Worm (Caenorhabditis elegans) whole organism, L2 larva: ENCODE data around the gene clec-196.
A peak's percentile ranks its signal among the peaks of the same experiment; 100 is the strongest.

Experiments
- C34F6.9 ChIP-seq: fragments of 150-350 bp; optimal IDR thresholded peaks from 2 replicates; lab custom pipeline; 2014; ENCODE audit warnings: missing biosample characterization, missing genetic modification characterization
- F13H6.1 ChIP-seq: sonication (generic microtip); optimal IDR thresholded peaks from 2 replicates; lab custom pipeline; 2016; ENCODE audit warnings: missing genetic modification characterization, missing compliant biosample characterization
- Y55F3AM.14 ChIP-seq: fragments of 200-800 bp; sonication (Bioruptor generic); optimal IDR thresholded peaks from 2 replicates; lab custom pipeline; 2018; ENCODE audit warnings: mild to moderate bottlenecking, missing genetic modification characterization, missing compliant biosample characterization
- alr-1 ChIP-seq: fragments of 150-350 bp; optimal IDR thresholded peaks from 2 replicates; lab custom pipeline; 2014; ENCODE audit warnings: missing biosample characterization, missing genetic modification characterization
- ama-1 ChIP-seq: fragments of 150-350 bp; optimal IDR thresholded peaks from 2 replicates; lab custom pipeline; 2018; ENCODE audit warnings: inconsistent platforms
- blmp-1 ChIP-seq: sonication (generic microtip); optimal IDR thresholded peaks from 2 replicates; lab custom pipeline; 2017; ENCODE audit warnings: missing genetic modification characterization, mild to moderate bottlenecking, missing compliant biosample characterization, antibody characterized with exemption, moderate library complexity; ENCODE audit not compliant: insufficient read depth
- crh-2 ChIP-seq: sonication (generic microtip); optimal IDR thresholded peaks from 2 replicates; lab custom pipeline; 2017; ENCODE audit warnings: missing biosample characterization, missing genetic modification characterization
- egl-27 ChIP-seq: sonication (generic microtip); optimal IDR thresholded peaks from 3 replicates; lab custom pipeline; 2017; ENCODE audit warnings: missing biosample characterization, missing genetic modification reagents, missing genetic modification characterization
- elt-3 ChIP-seq: sonication (generic microtip); optimal IDR thresholded peaks from 2 replicates; lab custom pipeline; 2017; ENCODE audit warnings: missing biosample characterization, missing genetic modification characterization
- fos-1 ChIP-seq: fragments of 150-350 bp; optimal IDR thresholded peaks from 2 replicates; lab custom pipeline; 2014; ENCODE audit warnings: missing biosample characterization, missing genetic modification characterization
- gmeb-1 ChIP-seq: fragments of 150-350 bp; optimal IDR thresholded peaks from 2 replicates; lab custom pipeline; 2014; ENCODE audit warnings: missing biosample characterization, missing genetic modification characterization
- lin-11 ChIP-seq: fragments of 150-350 bp; sonication (generic microtip); optimal IDR thresholded peaks from 2 replicates; lab custom pipeline; 2014; ENCODE audit warnings: missing biosample characterization, missing genetic modification characterization, inconsistent platforms, mixed read lengths
- lsy-2 ChIP-seq, 2 experiments: fragments of 150-350 bp in 1 of 2; sonication (generic microtip) in 1 of 2; optimal IDR thresholded peaks; 2 replicates each; lab custom pipeline; 2014 to 2017; ENCODE audit warnings: missing biosample characterization in 2 of 2, missing genetic modification characterization in 2 of 2
- mab-5 ChIP-seq: fragments of 150-350 bp; optimal IDR thresholded peaks from 2 replicates; lab custom pipeline; 2014; ENCODE audit warnings: missing biosample characterization, missing genetic modification characterization
- mbf-1 ChIP-seq: sonication (generic microtip); optimal IDR thresholded peaks from 2 replicates; lab custom pipeline; 2017; ENCODE audit warnings: missing biosample characterization, missing genetic modification characterization
- mdl-1 ChIP-seq, 2 experiments: fragments of 150-350 bp in 1 of 2; sonication (generic microtip) in 1 of 2; optimal IDR thresholded peaks; 2 replicates each; lab custom pipeline; 2017; ENCODE audit warnings: missing biosample characterization in 2 of 2, missing genetic modification characterization in 2 of 2
- nhr-10 ChIP-seq: sonication (generic microtip); optimal IDR thresholded peaks from 2 replicates; lab custom pipeline; 2017; ENCODE audit warnings: missing biosample characterization, missing genetic modification characterization
- nhr-11 ChIP-seq: fragments of 150-350 bp; optimal IDR thresholded peaks from 2 replicates; lab custom pipeline; 2014; ENCODE audit warnings: missing biosample characterization, missing genetic modification characterization
- nhr-12 ChIP-seq: fragments of 150-350 bp; optimal IDR thresholded peaks from 2 replicates; lab custom pipeline; 2014; ENCODE audit warnings: missing biosample characterization, missing genetic modification characterization
- nhr-129 ChIP-seq: fragments of 150-350 bp; optimal IDR thresholded peaks from 2 replicates; lab custom pipeline; 2014; ENCODE audit warnings: missing biosample characterization, missing genetic modification characterization
- nhr-237 ChIP-seq: fragments of 150-350 bp; optimal IDR thresholded peaks from 2 replicates; lab custom pipeline; 2014; ENCODE audit warnings: missing biosample characterization, missing genetic modification characterization
- nhr-25 ChIP-seq: fragments of 150-350 bp; sonication (generic microtip); optimal IDR thresholded peaks from 3 replicates; lab custom pipeline; 2014; ENCODE audit warnings: missing biosample characterization, missing genetic modification characterization
- peb-1 ChIP-seq: fragments of 150-350 bp; optimal IDR thresholded peaks from 2 replicates; lab custom pipeline; 2014; ENCODE audit warnings: missing biosample characterization, missing genetic modification characterization
- sem-4 ChIP-seq: fragments of 150-350 bp; optimal IDR thresholded peaks from 2 replicates; lab custom pipeline; 2014; ENCODE audit warnings: missing biosample characterization, missing genetic modification reagents, missing genetic modification characterization
- skn-1 ChIP-seq: sonication (generic microtip); optimal IDR thresholded peaks from 2 replicates; lab custom pipeline; 2017; ENCODE audit warnings: missing biosample characterization, missing genetic modification characterization
- sma-3 ChIP-seq: sonication (generic microtip); optimal IDR thresholded peaks from 2 replicates; lab custom pipeline; 2016; ENCODE audit warnings: missing genetic modification reagents, missing genetic modification characterization, missing compliant biosample characterization
- sma-9 ChIP-seq, 2 experiments: fragments of 150-350 bp in 1 of 2; sonication (generic microtip) in 1 of 2; optimal IDR thresholded peaks; 2 replicates each; lab custom pipeline; 2014 to 2016; ENCODE audit warnings: missing genetic modification characterization in 2 of 2, mild to moderate bottlenecking in 1 of 2, missing biosample characterization in 1 of 2, missing compliant biosample characterization in 1 of 2, missing genetic modification reagents in 1 of 2, moderate library complexity in 1 of 2
- snpc-4 ChIP-seq: fragments of 150-350 bp; optimal IDR thresholded peaks from 2 replicates; lab custom pipeline; 2014; ENCODE audit warnings: missing biosample characterization, missing genetic modification characterization
- unc-62 ChIP-seq: fragments of 150-350 bp; optimal IDR thresholded peaks from 2 replicates; lab custom pipeline; 2014; ENCODE audit warnings: missing biosample characterization, missing genetic modification reagents, missing genetic modification characterization
- ztf-1 ChIP-seq: fragments of 200-800 bp; sonication (Bioruptor generic); conservative IDR thresholded peaks from 2 replicates; pipeline ENCODE4 v1.3.6; 2022; ENCODE audit warnings: missing genetic modification characterization, missing compliant biosample characterization
- ztf-11 ChIP-seq: sonication (generic microtip); optimal IDR thresholded peaks from 2 replicates; lab custom pipeline; 2017; ENCODE audit warnings: missing biosample characterization, missing genetic modification characterization
- ztf-4 ChIP-seq: fragments of 150-350 bp; optimal IDR thresholded peaks from 2 replicates; lab custom pipeline; 2014; ENCODE audit warnings: missing biosample characterization, missing genetic modification characterization

Gene clec-196

ce11 chrIV:17276705-17277458 lies at the start of gene clec-196:
Gene clec-196 (plus strand): TSS chrIV:17276956.
- TF ChIP-seq lsy-2 (tag; optimal IDR thresholded peaks at IDR 0.05; lab: Kevin White, UChicago), result peak in 1 of 2 experiments; percentile 42
- no peak for TF ChIP-seq mbf-1 (tag; lab: Kevin White, UChicago)
- no peak for TF ChIP-seq fos-1 (tag; lab: Kevin White, UChicago)
- peak; percentile 22 for TF ChIP-seq C34F6.9 (tag; lab: Kevin White, UChicago)

DNA sequence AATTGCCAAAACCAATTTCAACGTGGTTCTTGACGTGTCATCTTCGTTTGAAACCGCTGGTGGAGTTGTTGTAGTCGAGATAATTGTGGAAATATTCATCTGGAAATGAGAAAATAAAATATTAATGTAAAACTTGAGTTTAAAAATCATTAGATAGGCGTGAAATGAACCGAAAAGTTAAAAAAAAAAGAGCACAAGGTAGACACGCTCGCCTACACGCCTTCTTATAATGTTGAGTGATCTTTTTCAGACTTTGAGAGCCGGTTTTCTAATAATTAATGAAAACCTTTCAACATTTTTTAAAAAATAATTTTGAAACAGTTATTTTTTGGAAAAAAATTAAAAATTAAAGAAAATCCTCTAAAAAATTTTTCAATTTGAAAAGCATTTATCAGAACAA lies 45.8 kb upstream of the clec-196 start, which contains the start of gene npr-32:
TSS of gene npr-32 (minus strand) at position 101 of the 400 bp plus-strand sequence.
- TF ChIP-seq sma-3 (GFP tag; lab: Kevin White, UChicago) (no peak), nhr-237 (tag; lab: Kevin White, UChicago) (no peak), mab-5 (tag; lab: Kevin White, UChicago) (no peak), crh-2 (tag; lab: Kevin White, UChicago) (no peak), snpc-4 (no peak), blmp-1 (no peak), nhr-11 (tag; lab: Kevin White, UChicago) (no peak), sma-9 (GFP tag; optimal IDR thresholded peaks at IDR 0.05; lab: Kevin White, UChicago) (no peak), sma-9 (tag; optimal IDR thresholded peaks at IDR 0.05; lab: Kevin White, UChicago) (no peak), C34F6.9 (tag; lab: Kevin White, UChicago) (no peak), skn-1 (no peak), F13H6.1 (tag; lab: Kevin White, UChicago) (no peak)

DNA sequence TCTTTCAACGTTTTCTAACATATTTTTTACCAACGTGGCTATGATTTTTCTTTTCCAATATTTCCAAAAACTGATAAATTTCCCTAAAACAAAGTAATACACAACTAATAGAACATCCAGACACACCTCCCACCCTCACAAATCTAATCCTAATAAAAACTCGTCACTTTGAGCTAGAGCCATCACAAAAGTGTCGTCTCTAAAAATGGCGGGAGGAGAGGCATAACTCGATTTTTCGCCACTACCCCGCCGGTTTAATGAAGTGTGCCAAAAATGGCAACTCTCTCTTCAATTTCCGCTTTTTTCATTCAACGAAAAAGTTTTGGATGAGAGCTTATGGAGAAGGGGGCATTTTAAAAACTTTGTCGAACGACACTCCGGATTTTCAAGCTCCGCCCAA lies 43.9 kb upstream of the clec-196 start:
- TF ChIP-seq mbf-1 (tag; lab: Kevin White, UChicago) (no peak), mab-5 (tag; lab: Kevin White, UChicago) (no peak), nhr-10 (no peak), sem-4 (tag; lab: Kevin White, UChicago) (no peak), ztf-1 (GFP tag; lab: Robert Waterston, UW) (no peak)
- TF ChIP-seq, all 48 proteins: peak for 0

- TF ChIP-seq mdl-1 (tag; optimal IDR thresholded peaks at IDR 0.05; lab: Kevin White, UChicago) (no peak), lin-11 (tag; lab: Kevin White, UChicago) (no peak), ztf-4 (tag; lab: Kevin White, UChicago) (no peak), Y55F3AM.14 (GFP tag; lab: Kevin White, UChicago) (no peak), skn-1 (no peak), C34F6.9 (tag; lab: Kevin White, UChicago) (peak; percentile 3), peb-1 (no peak)
- TF ChIP-seq, all 48 proteins: peak for 1
These were observed 43.3 kb upstream of the clec-196 start for ce11 chrIV:17233494-17233893.

- TF ChIP-seq unc-62 (GFP tag; lab: Kevin White, UChicago) (no peak), gmeb-1 (no peak), mab-5 (tag; lab: Kevin White, UChicago) (no peak), skn-1 (no peak), elt-3 (tag; lab: Kevin White, UChicago) (no peak)
These were observed 39.7 kb upstream of the clec-196 start for ce11 chrIV:17237029-17237428.

DNA sequence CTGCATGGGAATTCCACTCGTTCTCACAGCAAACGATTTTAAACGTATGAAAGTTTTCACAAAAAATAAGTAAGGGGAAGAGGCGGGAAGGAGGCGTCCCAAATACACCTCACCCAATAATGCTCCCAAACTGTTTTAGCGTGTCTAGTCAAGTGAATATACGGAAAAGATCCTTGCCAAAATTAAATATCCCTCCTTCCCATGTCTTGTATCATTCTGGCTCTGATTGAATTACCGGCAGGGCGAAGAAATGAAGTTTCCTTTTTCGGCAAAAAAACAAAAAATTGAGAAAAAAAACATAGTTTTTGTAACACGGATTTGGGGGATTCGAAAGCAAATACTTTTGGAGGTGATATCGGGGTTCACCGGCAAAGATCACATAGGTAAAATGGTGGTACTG lies 37.8 kb upstream of the clec-196 start:
- TF ChIP-seq mbf-1 (tag; lab: Kevin White, UChicago) (no peak), sma-3 (GFP tag; lab: Kevin White, UChicago) (no peak), alr-1 (tag; lab: Kevin White, UChicago) (no peak), ztf-1 (GFP tag; lab: Robert Waterston, UW) (no peak), blmp-1 (no peak), Y55F3AM.14 (GFP tag; lab: Kevin White, UChicago) (no peak), nhr-25 (tag; lab: Kevin White, UChicago) (no peak), egl-27 (tag; lab: Kevin White, UChicago) (no peak), peb-1 (no peak), ama-1 (lab: Kevin White, UChicago) (no peak), nhr-129 (tag; lab: Kevin White, UChicago) (no peak), ztf-11 (no peak), fos-1 (tag; lab: Kevin White, UChicago) (no peak), ztf-4 (tag; lab: Kevin White, UChicago) (no peak), nhr-12 (tag; lab: Kevin White, UChicago) (no peak), F13H6.1 (tag; lab: Kevin White, UChicago) (no peak)
